Fruit fly (Drosophila melanogaster): ENCODE data around the gene CG5946.

CG5946 gene

dm6 chr3L:11793233-11793800, 28.8 kb downstream of the CG5946 start, which contains the start of the genes twy and CG10907 (continued):
- TF ChIP-seq E2f2 (GFP tag; IDR thresholded peaks at IDR 0.05): peak; percentile 40; the same call in 1 of the 2 replicates

dm6 chr3L:11789773-11790172, 32.3 kb downstream of the CG5946 start, which contains the start of gene Pi3K68D:
TSS of gene Pi3K68D (minus strand) at chr3L:11790013.
- TF ChIP-seq BEAF-32 (GFP tag; optimal IDR thresholded peaks at IDR 0.05): peak; percentile 97
- TF ChIP-seq CG8924 (tag; optimal IDR thresholded peaks at IDR 0.05): peak; percentile 27
- no peak for TF ChIP-seq CG17361 (GFP tag; IDR thresholded peaks at IDR 0.05)
- no peak for TF ChIP-seq jumu (GFP tag; optimal IDR thresholded peaks at IDR 0.05)
- no peak for TF ChIP-seq tup (GFP tag; optimal IDR thresholded peaks at IDR 0.05)
- TF ChIP-seq Adf1 (GFP tag; IDR thresholded peaks at IDR 0.05): no peak
- peak; percentile 48 for TF ChIP-seq CG11504 (tag; optimal IDR thresholded peaks at IDR 0.05)
- no peak for TF ChIP-seq Dad (GFP tag; optimal IDR thresholded peaks at IDR 0.05)
- TF ChIP-seq Sry-δ (GFP tag; optimal IDR thresholded peaks at IDR 0.05): peak; percentile 99
- peak; percentile 10 for TF ChIP-seq CrebB (tag; optimal IDR thresholded peaks at IDR 0.05)
- TF ChIP-seq yki (optimal IDR thresholded peaks at IDR 0.05): no peak
- no peak for TF ChIP-seq sim (GFP tag; IDR thresholded peaks at IDR 0.05)
- TF ChIP-seq MTF-1 (GFP tag; optimal IDR thresholded peaks at IDR 0.05; ENCODE audit: borderline replicate concordance): no peak
- peak; percentile 16 for TF ChIP-seq pho (GFP tag; optimal IDR thresholded peaks at IDR 0.05)
- 0 out of 2 replicates have a peak, but pooled peaks have one; percentile 16 for TF ChIP-seq sob (GFP tag; IDR thresholded peaks at IDR 0.05)
- TF ChIP-seq Scr (GFP tag; IDR thresholded peaks at IDR 0.05; ENCODE audit: partially characterized antibody): peak; percentile 92
- no peak for TF ChIP-seq chn (GFP tag; optimal IDR thresholded peaks at IDR 0.05)
- TF ChIP-seq CG10462 (GFP tag; optimal IDR thresholded peaks at IDR 0.05): no peak
- no peak for TF ChIP-seq CG11723 (GFP tag; optimal IDR thresholded peaks at IDR 0.05)
- TF ChIP-seq bsh (GFP tag; optimal IDR thresholded peaks at IDR 0.05): no peak
- peak; percentile 99 for TF ChIP-seq chinmo (GFP tag; IDR thresholded peaks at IDR 0.05; ENCODE audit: partially characterized antibody)
- no peak for TF ChIP-seq CG11695 (GFP tag; IDR thresholded peaks at IDR 0.05)
- peak; percentile 70 for TF ChIP-seq CTCF (GFP tag; optimal IDR thresholded peaks at IDR 0.05)
- TF ChIP-seq Ada2b (GFP tag; IDR thresholded peaks at IDR 0.05): no peak
- TF ChIP-seq hbn (GFP tag; IDR thresholded peaks at IDR 0.05; ENCODE audit: partially characterized antibody): peak; percentile 89
- TF ChIP-seq lbe (GFP tag; optimal IDR thresholded peaks at IDR 0.05): peak; percentile 39
- peak; percentile 83 for TF ChIP-seq CG2116 (GFP tag; optimal IDR thresholded peaks at IDR 0.05)
- no peak for TF ChIP-seq danr (GFP tag; IDR thresholded peaks at IDR 0.05)
- peak; percentile 13 for TF ChIP-seq p53 (GFP tag; optimal IDR thresholded peaks at IDR 0.05)
- TF ChIP-seq kay (GFP tag; optimal IDR thresholded peaks at IDR 0.05): no peak
- no peak for TF ChIP-seq CG12071 (GFP tag; optimal IDR thresholded peaks at IDR 0.05)
- TF ChIP-seq CG8388 (GFP tag; optimal IDR thresholded peaks at IDR 0.05): peak; percentile 7
- peak; percentile 79 for TF ChIP-seq HmgD (GFP tag; optimal IDR thresholded peaks at IDR 0.05)
- TF ChIP-seq CG18011 (GFP tag; optimal IDR thresholded peaks at IDR 0.05): no peak
- peak; percentile 67 for TF ChIP-seq gfzf (GFP tag; optimal IDR thresholded peaks at IDR 0.05)
- peak; percentile 12 for TF ChIP-seq Sin3A (optimal IDR thresholded peaks at IDR 0.05)
- peak in 1 of 2 experiments; percentile 9 for TF ChIP-seq chif (GFP tag; optimal IDR thresholded peaks at IDR 0.05)
- peak; percentile 29 for TF ChIP-seq CG2712 (tag; optimal IDR thresholded peaks at IDR 0.05)
- no peak for TF ChIP-seq D19B (GFP tag; optimal IDR thresholded peaks at IDR 0.05)
- TF ChIP-seq CG10565 (GFP tag; optimal IDR thresholded peaks at IDR 0.05): no peak
- TF ChIP-seq al (GFP tag; IDR thresholded peaks at IDR 0.05): no peak
- peak; percentile 92 for TF ChIP-seq CG4617 (GFP tag; optimal IDR thresholded peaks at IDR 0.05; ENCODE audit: borderline replicate concordance)
- TF ChIP-seq CG14860 (GFP tag; IDR thresholded peaks at IDR 0.05; ENCODE audit: partially characterized antibody): peak; percentile 83
- TF ChIP-seq HLH4C (GFP tag; IDR thresholded peaks at IDR 0.05; ENCODE audit: partially characterized antibody): peak; percentile 88
- peak; percentile 92 for TF ChIP-seq unc-4 (GFP tag; IDR thresholded peaks at IDR 0.05; ENCODE audit: partially characterized antibody)
- TF ChIP-seq sens-2 (GFP tag; IDR thresholded peaks at IDR 0.05): no peak
- peak; percentile 66 for TF ChIP-seq stwl (tag; optimal IDR thresholded peaks at IDR 0.05)
- peak; percentile 86 for TF ChIP-seq CG7963 (GFP tag; IDR thresholded peaks at IDR 0.05; ENCODE audit: partially characterized antibody)

All from whole organism, embryonic.